Fruit fly (Drosophila melanogaster): ENCODE measurements around the gene TfIIA-L.

The TfIIA-L gene

dm6 chr3R:27273118-27274062 lies 22.5 kb downstream of the TfIIA-L start, which contains the start of gene CG5934 (continued):
- TF ChIP-seq CG10431 (GFP tag; optimal IDR thresholded peaks at IDR 0.05) (peak; percentile 38), en (GFP tag; optimal IDR thresholded peaks at IDR 0.05) (no peak), dati (GFP tag; IDR thresholded peaks at IDR 0.05) (no peak), NfI (GFP tag; optimal IDR thresholded peaks at IDR 0.05) (peak; percentile 47), pum (GFP tag; optimal IDR thresholded peaks at IDR 0.05) (peak; percentile 25), trh (GFP tag; optimal IDR thresholded peaks at IDR 0.05) (no peak), Mrtf (GFP tag; IDR thresholded peaks at IDR 0.05) (no peak), grn (GFP tag; optimal IDR thresholded peaks at IDR 0.05) (peak; percentile 20), Optix (GFP tag; IDR thresholded peaks at IDR 0.05) (no peak), lab (GFP tag; optimal IDR thresholded peaks at IDR 0.05) (peak; percentile 45), CG12236 (GFP tag; optimal IDR thresholded peaks at IDR 0.05) (no peak), Dip3 (GFP tag; optimal IDR thresholded peaks at IDR 0.05) (peak; percentile 50), ase (GFP tag; IDR thresholded peaks at IDR 0.05) (no peak), hkb (optimal IDR thresholded peaks at IDR 0.05) (no peak), hkb (GFP tag; IDR thresholded peaks at IDR 0.05) (no peak), Lhr (GFP tag; optimal IDR thresholded peaks at IDR 0.05) (peak; percentile 37), Nf-YA (GFP tag; IDR thresholded peaks at IDR 0.05) (no peak), lola (GFP tag; optimal IDR thresholded peaks at IDR 0.05) (no peak), Poxn (GFP tag; IDR thresholded peaks at IDR 0.05) (no peak), CG17385 (GFP tag; optimal IDR thresholded peaks at IDR 0.05) (peak; percentile 97), dm (GFP tag; optimal IDR thresholded peaks at IDR 0.05) (no peak), CG2712 (tag; optimal IDR thresholded peaks at IDR 0.05) (peak; percentile 32), CG17361 (GFP tag; IDR thresholded peaks at IDR 0.05) (no peak), fru (optimal IDR thresholded peaks at IDR 0.05) (no peak), tll (GFP tag; optimal IDR thresholded peaks at IDR 0.05) (no peak), CG4328 (GFP tag; optimal IDR thresholded peaks at IDR 0.05) (no peak), Aef1 (GFP tag; IDR thresholded peaks at IDR 0.05) (peak; percentile 27; the same call in 1 of the 3 replicates), ttk (GFP tag; IDR thresholded peaks at IDR 0.05) (peak; percentile 48; the same call in 1 of the 2 replicates), CG14667 (GFP tag; IDR thresholded peaks at IDR 0.05) (no peak), CG3995 (GFP tag; optimal IDR thresholded peaks at IDR 0.05) (peak; percentile 25), CG9727 (GFP tag; optimal IDR thresholded peaks at IDR 0.05) (peak; percentile 26), CG18599 (GFP tag; optimal IDR thresholded peaks at IDR 0.05) (peak; percentile 45), otp (GFP tag; IDR thresholded peaks at IDR 0.05) (no peak), kni (GFP tag; optimal IDR thresholded peaks at IDR 0.05) (peak; percentile 19), scrt (GFP tag; optimal IDR thresholded peaks at IDR 0.05) (peak; percentile 24), jigr1 (GFP tag; IDR thresholded peaks at IDR 0.05) (no peak), CG7372 (GFP tag; IDR thresholded peaks at IDR 0.05) (no peak), Xrp1 (GFP tag; IDR thresholded peaks at IDR 0.05) (no peak), wor (GFP tag; IDR thresholded peaks at IDR 0.05) (no peak), caup (GFP tag; optimal IDR thresholded peaks at IDR 0.05; ENCODE audit: severe bottlenecking) (peak; percentile 27), fd64A (GFP tag; optimal IDR thresholded peaks at IDR 0.05) (no peak), Spps (tag; optimal IDR thresholded peaks at IDR 0.05) (no peak), Ptx1 (GFP tag; IDR thresholded peaks at IDR 0.05) (peak; percentile 32; the same call in 1 of the 2 replicates), Stat92E (GFP tag; optimal IDR thresholded peaks at IDR 0.05) (no peak), CG16815 (GFP tag; optimal IDR thresholded peaks at IDR 0.05) (no peak), CG31365 (tag; optimal IDR thresholded peaks at IDR 0.05) (no peak), Hr3 (GFP tag; optimal IDR thresholded peaks at IDR 0.05) (peak; percentile 22), C15 (GFP tag; IDR thresholded peaks at IDR 0.05) (no peak), CG12391 (tag; optimal IDR thresholded peaks at IDR 0.05) (no peak)

All from whole organism, embryonic.